Fruit fly (Drosophila melanogaster): ENCODE data around the gene comm2.

comm2 gene

DNA sequence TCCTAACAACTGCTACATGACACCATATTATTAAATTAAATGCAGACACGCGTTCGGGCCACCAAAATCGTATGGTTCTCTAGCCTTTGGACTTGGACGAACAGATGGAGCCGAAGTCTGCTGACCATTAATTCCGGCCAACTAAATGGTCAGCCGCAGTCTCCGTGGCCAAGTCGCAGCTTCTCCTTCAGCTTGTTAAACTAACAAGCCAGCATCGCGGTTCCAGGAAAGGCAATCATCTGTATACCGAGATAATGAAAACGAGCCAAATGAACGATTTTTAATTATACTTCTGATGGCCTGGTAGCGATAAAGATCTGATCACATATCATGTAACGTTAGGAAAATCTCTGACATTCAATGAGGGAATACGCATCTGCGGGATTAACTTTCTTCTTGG, 29.7 kb downstream of the comm2 start:
- no peak for TF ChIP-seq CG3032 (tag; optimal IDR thresholded peaks at IDR 0.05)
- no peak for TF ChIP-seq fd59A (GFP tag; optimal IDR thresholded peaks at IDR 0.05)
- TF ChIP-seq Eip75B (GFP tag; optimal IDR thresholded peaks at IDR 0.05) = no peak
- no peak for TF ChIP-seq pdm3 (GFP tag; optimal IDR thresholded peaks at IDR 0.05)
- TF ChIP-seq CG10631 (GFP tag; optimal IDR thresholded peaks at IDR 0.05) = no peak
- no peak for TF ChIP-seq fkh (GFP tag; optimal IDR thresholded peaks at IDR 0.05)

DNA sequence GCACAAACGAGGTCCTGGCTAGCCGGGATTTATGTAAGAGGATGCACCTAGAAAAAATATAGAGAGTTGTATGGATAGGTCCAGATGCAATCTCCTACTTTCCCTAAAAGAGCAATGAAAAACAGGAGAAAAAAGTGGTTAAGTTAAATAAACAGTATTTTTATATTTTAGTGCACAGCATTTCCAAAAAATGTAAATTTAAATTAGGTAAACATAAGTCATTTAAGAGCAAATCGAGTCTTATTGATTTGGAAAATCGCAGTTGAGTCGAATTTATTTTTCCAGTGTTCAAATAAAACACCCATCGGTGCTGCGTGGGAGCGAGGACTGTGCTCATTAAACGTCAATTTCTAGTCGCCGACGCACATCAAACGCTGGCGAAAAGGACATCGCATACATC, 33.9 kb downstream of the comm2 start:
- TF ChIP-seq Gug (GFP tag; IDR thresholded peaks at IDR 0.05) (no peak), ss (GFP tag; optimal IDR thresholded peaks at IDR 0.05) (no peak), lz (GFP tag; optimal IDR thresholded peaks at IDR 0.05) (no peak), CG34406 (GFP tag; optimal IDR thresholded peaks at IDR 0.05) (no peak), CG6276 (GFP tag; optimal IDR thresholded peaks at IDR 0.05) (no peak), CG11294 (GFP tag; IDR thresholded peaks at IDR 0.05) (no peak), CG15336 (GFP tag; IDR thresholded peaks at IDR 0.05) (no peak), CG1621 (tag; optimal IDR thresholded peaks at IDR 0.05) (no peak), CG4318 (GFP tag; optimal IDR thresholded peaks at IDR 0.05) (no peak), salr (GFP tag; optimal IDR thresholded peaks at IDR 0.05) (no peak), CG7368 (GFP tag; optimal IDR thresholded peaks at IDR 0.05) (no peak), dsx (GFP tag; optimal IDR thresholded peaks at IDR 0.05; ENCODE audit: poor library complexity, severe bottlenecking) (no peak), CG6163 (GFP tag; IDR thresholded peaks at IDR 0.05) (no peak), Eip75B (GFP tag; optimal IDR thresholded peaks at IDR 0.05) (no peak), CG9139 (GFP tag; optimal IDR thresholded peaks at IDR 0.05) (no peak), CG8119 (GFP tag; IDR thresholded peaks at IDR 0.05) (no peak), Hr38 (GFP tag; optimal IDR thresholded peaks at IDR 0.05) (no peak)

DNA sequence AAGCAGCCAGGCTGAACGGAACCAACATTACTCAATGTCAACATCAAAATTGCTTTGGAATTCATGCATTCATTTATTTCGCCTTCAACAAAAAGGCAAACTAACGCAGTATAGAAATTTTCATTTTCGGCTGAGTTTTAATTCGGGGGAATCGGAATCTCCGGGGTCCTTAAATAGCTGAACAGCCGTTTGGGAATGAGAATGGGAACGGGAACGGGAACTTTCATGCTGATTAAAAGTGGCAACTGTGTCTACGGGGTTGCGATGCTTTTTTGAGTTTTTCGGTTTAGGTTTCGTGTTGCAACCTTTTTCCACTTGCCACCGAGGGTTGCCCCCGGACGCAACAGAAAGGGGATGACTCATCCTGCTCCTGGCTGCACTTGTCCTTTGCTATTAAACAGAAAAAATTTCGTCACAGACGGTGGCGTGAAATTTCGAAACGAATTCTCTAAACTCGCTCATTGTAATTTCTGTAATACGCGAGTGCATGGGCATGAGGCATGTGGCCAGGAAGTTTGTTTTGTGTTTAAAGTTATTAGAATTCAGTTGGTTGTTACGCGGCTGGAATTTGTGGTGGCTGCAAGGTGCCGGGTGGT, 35.4 kb downstream of the comm2 start:
- TF ChIP-seq OdsH (GFP tag; optimal IDR thresholded peaks at IDR 0.05) (no peak), CG10631 (GFP tag; optimal IDR thresholded peaks at IDR 0.05) (no peak), CG1621 (tag; optimal IDR thresholded peaks at IDR 0.05) (no peak), CG6792 (GFP tag; optimal IDR thresholded peaks at IDR 0.05) (no peak), Ets96B (tag; optimal IDR thresholded peaks at IDR 0.05) (no peak), lz (GFP tag; optimal IDR thresholded peaks at IDR 0.05) (no peak), Hr38 (GFP tag; optimal IDR thresholded peaks at IDR 0.05) (no peak), CG31627 (GFP tag; optimal IDR thresholded peaks at IDR 0.05) (no peak), CG8632 (GFP tag; optimal IDR thresholded peaks at IDR 0.05) (no peak), CG7368 (GFP tag; optimal IDR thresholded peaks at IDR 0.05) (no peak), Sox102F (GFP tag; optimal IDR thresholded peaks at IDR 0.05) (no peak), Eip93F (GFP tag; optimal IDR thresholded peaks at IDR 0.05) (no peak), cyc (GFP tag; optimal IDR thresholded peaks at IDR 0.05) (no peak), CG15336 (GFP tag; IDR thresholded peaks at IDR 0.05) (no peak), Lpt (GFP tag; optimal IDR thresholded peaks at IDR 0.05) (no peak), pdm3 (GFP tag; optimal IDR thresholded peaks at IDR 0.05) (no peak), CG6163 (GFP tag; IDR thresholded peaks at IDR 0.05) (no peak), CG6854 (GFP tag; optimal IDR thresholded peaks at IDR 0.05) (no peak), CG4318 (GFP tag; optimal IDR thresholded peaks at IDR 0.05) (no peak), CG3919 (GFP tag; optimal IDR thresholded peaks at IDR 0.05) (no peak)

DNA sequence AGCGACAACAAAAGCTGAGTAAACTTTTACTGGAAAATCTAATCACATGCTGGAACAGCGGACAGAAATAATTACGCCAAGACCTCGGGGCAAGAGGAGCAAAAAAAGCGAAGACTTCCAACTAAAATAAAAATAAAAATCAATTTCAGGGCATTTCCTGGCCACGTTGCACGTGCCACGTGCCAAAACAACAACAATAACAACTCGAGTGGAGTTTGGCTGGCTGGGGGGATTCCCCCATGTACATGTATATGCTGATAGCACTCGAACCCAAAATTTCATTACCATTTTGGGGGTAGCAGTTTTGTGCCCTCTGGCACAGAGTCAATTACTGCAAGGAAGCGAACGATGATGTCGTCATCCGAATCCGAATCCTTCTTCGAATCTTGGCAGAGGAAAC, 37.1 kb downstream of the comm2 start:
- no peak for TF ChIP-seq Smox (GFP tag; optimal IDR thresholded peaks at IDR 0.05)
- TF ChIP-seq CG31627 (GFP tag; optimal IDR thresholded peaks at IDR 0.05) = no peak
- TF ChIP-seq acj6 (GFP tag; optimal IDR thresholded peaks at IDR 0.05) = no peak
- TF ChIP-seq Eip75B (GFP tag; optimal IDR thresholded peaks at IDR 0.05) = no peak
- no peak for TF ChIP-seq CG34406 (GFP tag; optimal IDR thresholded peaks at IDR 0.05)
- TF ChIP-seq Ets96B (tag; optimal IDR thresholded peaks at IDR 0.05) = no peak
- no peak for TF ChIP-seq CG8319 (GFP tag; optimal IDR thresholded peaks at IDR 0.05)
- no peak for TF ChIP-seq esn (GFP tag; optimal IDR thresholded peaks at IDR 0.05)
- no peak for TF ChIP-seq CG6163 (GFP tag; IDR thresholded peaks at IDR 0.05)
- TF ChIP-seq Sox102F (GFP tag; optimal IDR thresholded peaks at IDR 0.05) = no peak
- TF ChIP-seq CG4318 (GFP tag; optimal IDR thresholded peaks at IDR 0.05) = no peak
- TF ChIP-seq CG15336 (GFP tag; IDR thresholded peaks at IDR 0.05) = no peak
- no peak for TF ChIP-seq achi (GFP tag; optimal IDR thresholded peaks at IDR 0.05)
- TF ChIP-seq salr (GFP tag; optimal IDR thresholded peaks at IDR 0.05) = no peak
- no peak for TF ChIP-seq CG10631 (GFP tag; optimal IDR thresholded peaks at IDR 0.05)
- no peak for TF ChIP-seq CG8119 (GFP tag; IDR thresholded peaks at IDR 0.05)
- TF ChIP-seq topi (GFP tag; optimal IDR thresholded peaks at IDR 0.05) = no peak
- no peak for TF ChIP-seq OdsH (GFP tag; optimal IDR thresholded peaks at IDR 0.05)
- TF ChIP-seq CG6792 (GFP tag; optimal IDR thresholded peaks at IDR 0.05) = no peak
- TF ChIP-seq spab (GFP tag; optimal IDR thresholded peaks at IDR 0.05) = no peak

Data from whole organism, prepupa.